Worm (Caenorhabditis elegans): ENCODE results near the gene mrps-11.

The mrps-11 gene

ce11 chrV:12540018-12540417, 45.6 kb upstream of the mrps-11 start:
- TF ChIP-seq snu-23 (GFP tag; optimal IDR thresholded peaks at IDR 0.05) (no peak), nhr-237 (tag; optimal IDR thresholded peaks at IDR 0.05) (no peak), lin-14 (GFP tag; optimal IDR thresholded peaks at IDR 0.05) (peak; percentile 53), efl-1 (optimal IDR thresholded peaks at IDR 0.05) (no peak), efl-1 (GFP tag; optimal IDR thresholded peaks at IDR 0.05 in 1 of 2) (peak in 1 of 2 experiments; percentile 16), ceh-63 (GFP tag; optimal IDR thresholded peaks at IDR 0.05) (no peak), unc-130 (tag; optimal IDR thresholded peaks at IDR 0.05) (no peak), lin-15B (tag; optimal IDR thresholded peaks at IDR 0.05) (no peak), fkh-8 (tag; optimal IDR thresholded peaks at IDR 0.05) (peak; percentile 5), blmp-1 (tag; optimal IDR thresholded peaks at IDR 0.05) (peak; percentile 11)

ce11 chrV:12538984-12539852, 44.8 kb upstream of the mrps-11 start:
- TF ChIP-seq lin-14 (GFP tag; optimal IDR thresholded peaks at IDR 0.05) (peak; percentile 67), ceh-82 (tag; optimal IDR thresholded peaks at IDR 0.05) (peak in 1 of 3 experiments; percentile 19), rnt-1 (tag; optimal IDR thresholded peaks at IDR 0.05) (peak; percentile 9), lin-35 (GFP tag; optimal IDR thresholded peaks at IDR 0.05) (peak in 1 of 2 experiments; percentile 9), efl-1 (optimal IDR thresholded peaks at IDR 0.05) (no peak), efl-1 (GFP tag; optimal IDR thresholded peaks at IDR 0.05 in 1 of 2) (peak in 1 of 2 experiments; percentile 6), dsc-1 (tag; optimal IDR thresholded peaks at IDR 0.05) (peak; percentile 9), lsy-2 (tag; optimal IDR thresholded peaks at IDR 0.05) (peak in 1 of 2 experiments; percentile 26), nhr-85 (tag) (peak; percentile 74), mep-1 (tag; optimal IDR thresholded peaks at IDR 0.05) (peak; percentile 45), fkh-4 (tag; optimal IDR thresholded peaks at IDR 0.05; ENCODE audit: borderline replicate concordance) (no peak), zip-4 (GFP tag; optimal IDR thresholded peaks at IDR 0.05) (no peak), unc-130 (tag; optimal IDR thresholded peaks at IDR 0.05) (no peak)

DNA sequence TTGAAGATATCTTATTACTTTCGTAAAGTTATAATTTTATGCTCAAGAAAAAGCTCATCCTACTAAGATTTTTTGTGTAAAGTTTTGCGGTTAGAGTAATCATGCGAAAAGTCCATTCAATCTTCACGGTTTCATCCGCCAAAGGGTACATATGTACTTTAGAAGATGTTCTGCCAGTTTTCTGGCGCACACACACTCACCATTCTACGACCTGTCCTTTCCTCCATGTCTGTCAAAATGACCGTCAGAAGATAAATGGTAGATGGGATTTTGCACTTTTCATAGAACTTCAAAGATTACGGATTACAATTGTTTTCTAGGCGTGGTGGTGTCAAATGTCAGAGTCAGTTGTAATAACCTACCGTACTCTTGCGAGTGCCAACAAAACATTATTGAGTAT, 43.1 kb upstream of the mrps-11 start:
- no peak for TF ChIP-seq lin-35 (GFP tag; optimal IDR thresholded peaks at IDR 0.05)
- no peak for TF ChIP-seq C34B4.2 (tag; optimal IDR thresholded peaks at IDR 0.05)
- TF ChIP-seq swsn-7 (tag; optimal IDR thresholded peaks at IDR 0.05), result no peak
- TF ChIP-seq mef-2 (tag; optimal IDR thresholded peaks at IDR 0.05), result no peak
- TF ChIP-seq lin-39 (tag; optimal IDR thresholded peaks at IDR 0.05), result no peak
- no peak for TF ChIP-seq efl-3 (GFP tag; optimal IDR thresholded peaks at IDR 0.05)
- no peak for TF ChIP-seq mep-1 (tag; optimal IDR thresholded peaks at IDR 0.05)
- no peak for TF ChIP-seq hlh-17 (GFP tag; optimal IDR thresholded peaks at IDR 0.05; ENCODE audit: borderline replicate concordance)
- TF ChIP-seq snu-23 (GFP tag; optimal IDR thresholded peaks at IDR 0.05), result no peak
- no peak for TF ChIP-seq efl-1 (optimal IDR thresholded peaks at IDR 0.05)
- TF ChIP-seq efl-1 (GFP tag; optimal IDR thresholded peaks at IDR 0.05 in 1 of 2), result no peak
- no peak for TF ChIP-seq lir-3 (tag; optimal IDR thresholded peaks at IDR 0.05; ENCODE audit: poor library complexity)
- TF ChIP-seq elt-2 (tag; optimal IDR thresholded peaks at IDR 0.05), result no peak
- TF ChIP-seq blmp-1 (tag; optimal IDR thresholded peaks at IDR 0.05), result no peak

DNA sequence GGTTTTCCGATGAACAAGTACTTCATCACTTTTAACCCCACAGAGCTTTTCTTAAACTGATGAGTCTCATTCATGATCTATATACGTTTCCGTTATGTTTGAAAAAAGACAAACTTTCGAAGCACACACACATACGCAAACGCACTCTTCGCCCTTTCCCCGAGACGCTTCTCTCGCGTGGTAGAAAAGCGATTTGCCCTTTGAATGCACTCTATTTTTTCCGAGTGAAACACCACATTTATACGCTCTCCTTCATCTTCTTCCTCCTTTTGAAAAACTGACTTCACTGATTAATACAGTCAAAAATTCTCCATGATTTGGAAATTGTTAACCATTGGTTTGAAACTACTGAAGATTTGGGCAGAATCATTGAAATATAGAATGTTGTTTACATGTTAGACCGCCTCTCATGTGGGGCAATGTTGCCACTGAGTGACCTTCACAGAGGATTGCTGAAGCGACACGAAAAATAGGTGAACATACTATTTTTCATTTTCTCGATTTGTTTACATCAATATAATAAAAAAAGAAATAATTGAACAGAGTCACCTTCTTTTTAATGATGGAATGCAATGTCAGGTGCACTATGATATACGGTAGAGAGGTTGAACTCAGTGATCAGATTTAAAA, 42.1 kb upstream of the mrps-11 start:
- TF ChIP-seq sptf-1 (tag; optimal IDR thresholded peaks at IDR 0.05) (no peak), nhr-71 (tag; optimal IDR thresholded peaks at IDR 0.05) (peak; percentile 3), nhr-20 (tag; optimal IDR thresholded peaks at IDR 0.05) (peak; percentile 47), isw-1 (GFP tag; IDR thresholded peaks at IDR 0.05) (no peak), irx-1 (tag; optimal IDR thresholded peaks at IDR 0.05) (no peak), egl-13 (tag; optimal IDR thresholded peaks at IDR 0.05) (no peak), C04F5.9 (tag; optimal IDR thresholded peaks at IDR 0.05) (no peak), jun-1 (tag; optimal IDR thresholded peaks at IDR 0.05) (no peak), lin-14 (GFP tag; optimal IDR thresholded peaks at IDR 0.05) (peak; percentile 59), mep-1 (tag; optimal IDR thresholded peaks at IDR 0.05) (peak; percentile 27), ets-5 (GFP tag; IDR thresholded peaks at IDR 0.05) (no peak), nhr-85 (tag) (peak; percentile 78), snu-23 (GFP tag; optimal IDR thresholded peaks at IDR 0.05) (peak; percentile 21), elt-3 (tag; optimal IDR thresholded peaks at IDR 0.05) (peak in 1 of 6 experiments; percentile 26), rnt-1 (tag; optimal IDR thresholded peaks at IDR 0.05) (no peak), blmp-1 (tag; optimal IDR thresholded peaks at IDR 0.05) (peak; percentile 54)

Measured in whole organism, L1 larva.